Fruit fly (Drosophila melanogaster): Measurements from ENCODE around the gene fray.

The fray gene

DNA sequence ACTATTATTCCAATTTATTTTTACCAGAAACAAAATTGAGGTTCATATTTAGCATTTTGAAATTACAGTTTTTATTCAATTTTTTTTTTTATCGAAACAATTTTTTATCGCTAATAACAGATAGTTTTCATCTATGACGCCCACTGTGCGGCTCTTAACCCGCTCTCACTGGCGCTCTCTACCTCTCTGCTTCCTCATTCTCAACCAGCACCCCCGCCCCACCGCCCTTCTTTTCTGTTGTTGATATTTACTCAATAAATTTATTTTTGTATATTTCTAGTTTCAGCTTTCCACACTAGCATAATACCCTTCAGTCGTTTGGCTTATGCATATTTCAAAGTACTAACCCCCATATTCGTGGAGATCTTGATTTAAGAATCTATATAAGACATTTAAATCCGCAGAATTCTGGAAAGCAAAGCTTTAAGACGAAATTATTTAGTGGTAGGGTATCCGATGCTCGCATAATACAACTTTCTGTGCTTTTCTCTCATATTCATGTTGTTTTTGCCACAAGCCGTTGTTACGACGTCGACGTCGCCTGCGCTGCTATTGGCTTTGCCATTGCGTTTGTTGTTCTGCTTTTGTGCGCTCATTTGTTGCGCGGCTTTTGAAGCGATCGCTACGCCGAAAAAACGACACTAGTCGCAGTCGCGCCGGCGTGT is 11.1 kb downstream of the fray start (continued):
- TF ChIP-seq CG2120 (GFP tag; optimal IDR thresholded peaks at IDR 0.05) = peak; percentile 98
- TF ChIP-seq CG11504 (tag; optimal IDR thresholded peaks at IDR 0.05) = peak; percentile 97
- TF ChIP-seq zf30C (GFP tag; optimal IDR thresholded peaks at IDR 0.05) = no peak
- TF ChIP-seq zen (tag; optimal IDR thresholded peaks at IDR 0.05) = peak; percentile 90
- TF ChIP-seq Bdp1 (GFP tag; optimal IDR thresholded peaks at IDR 0.05) = peak; percentile 92
- peak; percentile 96 for TF ChIP-seq CG3281 (GFP tag; optimal IDR thresholded peaks at IDR 0.05)
- peak in 1 of 2 experiments; percentile 88 for TF ChIP-seq Hr78 (GFP tag; optimal IDR thresholded peaks at IDR 0.05)
- peak; percentile 72 for TF ChIP-seq CG7271 (tag; optimal IDR thresholded peaks at IDR 0.05)
- no peak for TF ChIP-seq lov (optimal IDR thresholded peaks at IDR 0.05)
- TF ChIP-seq lov (GFP tag; IDR thresholded peaks at IDR 0.05) = peak; percentile 94
- peak; percentile 40 for TF ChIP-seq hkb (optimal IDR thresholded peaks at IDR 0.05)
- TF ChIP-seq hkb (GFP tag; IDR thresholded peaks at IDR 0.05) = peak; percentile 97
- no peak for TF ChIP-seq pan (optimal IDR thresholded peaks at IDR 0.05)
- TF ChIP-seq pan (GFP tag; optimal IDR thresholded peaks at IDR 0.05 in 1 of 2, IDR thresholded peaks at IDR 0.05 in 1 of 2) = peak in 1 of 2 experiments; percentile 90
- TF ChIP-seq al (GFP tag; IDR thresholded peaks at IDR 0.05) = peak; percentile 94
- TF ChIP-seq lab (GFP tag; optimal IDR thresholded peaks at IDR 0.05) = peak; percentile 98
- TF ChIP-seq Nf-YA (GFP tag; IDR thresholded peaks at IDR 0.05) = peak; percentile 90
- TF ChIP-seq phol (tag; optimal IDR thresholded peaks at IDR 0.05) = peak; percentile 96
- TF ChIP-seq CG15073 (GFP tag; optimal IDR thresholded peaks at IDR 0.05) = peak; percentile 82
- TF ChIP-seq Taf1 (GFP tag; IDR thresholded peaks at IDR 0.05) = peak; percentile 79
- TF ChIP-seq B-H1 (GFP tag; IDR thresholded peaks at IDR 0.05) = peak; percentile 86
- TF ChIP-seq CG17568 (GFP tag; optimal IDR thresholded peaks at IDR 0.05) = peak; percentile 95
- peak; percentile 94 for TF ChIP-seq nerfin-1 (tag; optimal IDR thresholded peaks at IDR 0.05)
- peak; percentile 95 for TF ChIP-seq CG30431 (GFP tag; optimal IDR thresholded peaks at IDR 0.05)
- TF ChIP-seq CG9609 (GFP tag; optimal IDR thresholded peaks at IDR 0.05) = peak; percentile 95
- TF ChIP-seq gem (tag; optimal IDR thresholded peaks at IDR 0.05) = peak; percentile 98
- peak; percentile 96 for TF ChIP-seq Antp (GFP tag; optimal IDR thresholded peaks at IDR 0.05)
- peak; percentile 97 for TF ChIP-seq fd96Cb (tag; optimal IDR thresholded peaks at IDR 0.05)
- peak; percentile 94 for TF ChIP-seq twi (tag; optimal IDR thresholded peaks at IDR 0.05)
- peak; percentile 97 for TF ChIP-seq CG13624 (GFP tag; optimal IDR thresholded peaks at IDR 0.05)
- no peak for TF ChIP-seq CG1832 (GFP tag; optimal IDR thresholded peaks at IDR 0.05)
- TF ChIP-seq CG6175 (GFP tag; IDR thresholded peaks at IDR 0.05) = peak; percentile 94
- peak; percentile 97 for TF ChIP-seq PHDP (tag; optimal IDR thresholded peaks at IDR 0.05)
- TF ChIP-seq pum (GFP tag; optimal IDR thresholded peaks at IDR 0.05) = peak; percentile 96
- TF ChIP-seq gcm (GFP tag; optimal IDR thresholded peaks at IDR 0.05) = peak; percentile 96
- peak; percentile 94 for TF ChIP-seq HmgD (GFP tag; optimal IDR thresholded peaks at IDR 0.05)
- peak; percentile 97 for TF ChIP-seq Lhr (GFP tag; optimal IDR thresholded peaks at IDR 0.05)
- TF ChIP-seq mirr (GFP tag; optimal IDR thresholded peaks at IDR 0.05) = peak; percentile 92
- peak; percentile 94 for TF ChIP-seq gcm2 (GFP tag; optimal IDR thresholded peaks at IDR 0.05)
- peak; percentile 34; the same call in 1 of the 2 replicates for TF ChIP-seq CG13287 (GFP tag; IDR thresholded peaks at IDR 0.05; ENCODE audit: partially characterized antibody)
- TF ChIP-seq CG13775 (GFP tag; optimal IDR thresholded peaks at IDR 0.05) = peak; percentile 97
- peak; percentile 98 for TF ChIP-seq CG30403 (GFP tag; optimal IDR thresholded peaks at IDR 0.05)
- peak; percentile 97 for TF ChIP-seq CG7839 (tag; optimal IDR thresholded peaks at IDR 0.05)
- TF ChIP-seq crp (GFP tag; optimal IDR thresholded peaks at IDR 0.05) = peak; percentile 25 to 73
- no peak for TF ChIP-seq cad (GFP tag; optimal IDR thresholded peaks at IDR 0.05)
- peak; percentile 56 for TF ChIP-seq bigmax (GFP tag; optimal IDR thresholded peaks at IDR 0.05)
- peak; percentile 95 for TF ChIP-seq so (GFP tag; IDR thresholded peaks at IDR 0.05)
- peak; percentile 93 for TF ChIP-seq klu (GFP tag; IDR thresholded peaks at IDR 0.05)
- peak; percentile 98 for TF ChIP-seq lilli (GFP tag; optimal IDR thresholded peaks at IDR 0.05)
- peak; percentile 97 for TF ChIP-seq HHEX (GFP tag; optimal IDR thresholded peaks at IDR 0.05)
